Fruit fly (Drosophila melanogaster): ENCODE data around the gene D19A.
"Not testable (repeated sequence)": the region's sequence is repeated elsewhere in the genome, so short reads cannot be mapped to it uniquely, and the experiment has no call there.

D19A gene

DNA sequence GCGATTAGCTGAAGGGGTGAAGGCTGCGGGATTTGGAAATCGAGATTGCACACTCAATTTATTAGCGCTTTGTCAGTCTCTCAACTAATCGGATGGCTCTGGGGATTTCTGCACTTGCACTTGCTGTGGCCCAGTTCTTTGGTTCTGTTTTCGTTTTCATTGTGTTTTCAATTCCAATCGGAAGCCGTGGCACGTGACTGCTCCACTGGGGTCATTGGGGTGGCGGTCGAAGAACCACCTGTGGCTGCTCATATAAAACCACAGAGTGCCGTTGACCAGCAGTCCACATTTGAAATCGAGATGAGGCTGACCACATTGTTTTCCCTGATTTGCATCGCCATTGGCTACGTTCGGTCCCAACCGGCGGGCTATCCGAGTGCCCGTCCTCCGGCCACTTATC is 28.4 kb downstream of the D19A start, which contains the start of gene Cpr65Az:
Cpr65Az (plus strand) TSS at position 301 of the 400 bp plus-strand sequence.
- TF ChIP-seq CG14711 (tag; optimal IDR thresholded peaks at IDR 0.05) = no peak
- no peak for TF ChIP-seq pad (GFP tag; optimal IDR thresholded peaks at IDR 0.05)
- TF ChIP-seq Crg-1 (GFP tag; optimal IDR thresholded peaks at IDR 0.05) = no peak
- TF ChIP-seq tj (GFP tag; optimal IDR thresholded peaks at IDR 0.05) = no peak
- no peak for TF ChIP-seq ovo (GFP tag; optimal IDR thresholded peaks at IDR 0.05)
- no peak for TF ChIP-seq CG12768 (GFP tag; optimal IDR thresholded peaks at IDR 0.05)
- no peak for TF ChIP-seq toe (GFP tag; optimal IDR thresholded peaks at IDR 0.05)
- no peak for TF ChIP-seq cnc (optimal IDR thresholded peaks at IDR 0.05)
- no peak for TF ChIP-seq bab1 (GFP tag; optimal IDR thresholded peaks at IDR 0.05)
- TF ChIP-seq CG11617 (GFP tag; optimal IDR thresholded peaks at IDR 0.05) = no peak
- TF ChIP-seq Mnt (GFP tag; optimal IDR thresholded peaks at IDR 0.05) = no peak
- TF ChIP-seq cic (GFP tag; optimal IDR thresholded peaks at IDR 0.05) = no peak

dm6 chr3L:6159863-6160262 is 29.1 kb downstream of the D19A start:
- TF ChIP-seq pad (GFP tag; optimal IDR thresholded peaks at IDR 0.05) (no peak), tj (GFP tag; optimal IDR thresholded peaks at IDR 0.05) (no peak), CG1620 (GFP tag; optimal IDR thresholded peaks at IDR 0.05) (no peak), kay (GFP tag; ENCODE audit: borderline replicate concordance) (no peak), Clk (GFP tag; optimal IDR thresholded peaks at IDR 0.05) (no peak), Mnt (GFP tag; optimal IDR thresholded peaks at IDR 0.05) (no peak)

DNA sequence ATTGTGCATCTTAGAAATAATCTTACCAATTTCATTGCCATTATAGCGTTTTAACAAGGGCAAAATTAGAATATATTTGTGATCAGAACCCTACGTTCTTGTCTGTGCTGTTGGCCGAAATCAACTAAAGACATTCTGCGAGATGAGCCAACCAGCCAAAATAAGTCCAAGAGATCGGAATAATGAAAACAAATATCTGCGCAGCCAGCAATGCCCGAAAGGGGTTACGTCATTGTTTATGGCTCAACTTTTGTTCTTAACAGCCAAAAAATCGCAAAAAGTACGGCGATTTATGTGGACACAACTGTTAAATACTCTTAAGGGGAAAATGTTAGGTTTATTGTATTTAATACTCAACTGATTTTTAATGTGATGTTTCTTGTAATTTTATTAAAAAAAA is 30.4 kb downstream of the D19A start, which contains the start of gene Cpr65Ay:
Cpr65Ay (minus strand) TSS at position 101 of the 400 bp plus-strand sequence.
- TF ChIP-seq CG5204 (GFP tag; optimal IDR thresholded peaks at IDR 0.05) (no peak), toe (GFP tag; optimal IDR thresholded peaks at IDR 0.05) (no peak), CG7101 (tag; optimal IDR thresholded peaks at IDR 0.05) (no peak), ovo (GFP tag; optimal IDR thresholded peaks at IDR 0.05) (no peak)

DNA sequence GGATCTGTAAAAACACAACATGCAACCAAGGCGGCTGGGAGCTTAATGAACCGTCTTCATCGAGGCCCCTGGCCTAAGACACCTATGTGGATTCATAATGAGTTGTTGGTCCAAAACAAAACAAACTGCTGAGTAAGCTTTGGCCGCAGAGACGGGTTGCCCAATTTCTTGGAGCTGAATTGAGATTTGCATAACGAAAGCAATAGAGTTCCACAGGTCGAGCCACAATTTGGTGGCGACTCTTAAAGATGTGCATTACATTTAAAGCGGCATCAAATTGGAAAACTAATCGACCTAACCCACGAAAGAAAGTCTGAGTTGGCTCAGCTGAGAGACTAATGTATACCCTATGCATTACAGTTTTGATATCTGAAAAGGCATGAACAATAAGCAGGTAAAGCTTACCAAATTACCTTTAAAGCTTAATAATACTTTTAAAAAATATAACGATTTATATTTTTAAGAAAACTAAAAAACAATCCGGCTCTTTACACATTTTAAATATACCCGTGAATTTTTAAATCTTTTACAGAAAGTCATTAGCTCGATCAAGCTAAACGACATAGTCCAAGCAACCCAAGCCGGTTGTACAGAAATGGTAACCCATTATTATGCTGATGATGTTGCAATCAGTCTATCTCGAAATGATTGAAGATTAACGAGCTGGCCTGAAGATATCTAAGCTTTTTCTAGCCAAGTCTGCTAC is 31.4 kb downstream of the D19A start, which contains the start of gene CG13297:
CG13297 (minus strand) TSS at position 51 of the 706 bp plus-strand sequence.
- TF ChIP-seq CG12768 (GFP tag; optimal IDR thresholded peaks at IDR 0.05) (no peak), kay (GFP tag; ENCODE audit: borderline replicate concordance) (no peak)

dm6 chr3L:6154951-6155394 is 34.0 kb downstream of the D19A start:
- TF ChIP-seq CG11617 (GFP tag; optimal IDR thresholded peaks at IDR 0.05) (no peak), CG1620 (GFP tag; optimal IDR thresholded peaks at IDR 0.05) (no peak), Mnt (GFP tag; optimal IDR thresholded peaks at IDR 0.05) (no peak), CG12768 (GFP tag; optimal IDR thresholded peaks at IDR 0.05) (no peak), CG14711 (tag; optimal IDR thresholded peaks at IDR 0.05) (no peak), tj (GFP tag; optimal IDR thresholded peaks at IDR 0.05) (no peak), toe (GFP tag; optimal IDR thresholded peaks at IDR 0.05) (no peak), CG5204 (GFP tag; optimal IDR thresholded peaks at IDR 0.05) (no peak), cic (GFP tag; optimal IDR thresholded peaks at IDR 0.05) (no peak), kay (GFP tag; ENCODE audit: borderline replicate concordance) (no peak), Crg-1 (GFP tag; optimal IDR thresholded peaks at IDR 0.05) (no peak), cnc (optimal IDR thresholded peaks at IDR 0.05) (no peak), CG33017 (tag; optimal IDR thresholded peaks at IDR 0.05) (no peak), ovo (GFP tag; optimal IDR thresholded peaks at IDR 0.05) (no peak)

- TF ChIP-seq bab1 (GFP tag; optimal IDR thresholded peaks at IDR 0.05) (no peak), Crg-1 (GFP tag; optimal IDR thresholded peaks at IDR 0.05) (no peak), CG33017 (tag; optimal IDR thresholded peaks at IDR 0.05) (no peak), CG1620 (GFP tag; optimal IDR thresholded peaks at IDR 0.05) (no peak), Hr96 (GFP tag; optimal IDR thresholded peaks at IDR 0.05) (no peak), CG7101 (tag; optimal IDR thresholded peaks at IDR 0.05) (no peak), CG14711 (tag; optimal IDR thresholded peaks at IDR 0.05) (no peak), CG11617 (GFP tag; optimal IDR thresholded peaks at IDR 0.05) (no peak), CG5204 (GFP tag; optimal IDR thresholded peaks at IDR 0.05) (no peak), pad (GFP tag; optimal IDR thresholded peaks at IDR 0.05) (no peak), Mnt (GFP tag; optimal IDR thresholded peaks at IDR 0.05) (no peak)
Measured at dm6 chr3L:6152531-6152930, 36.4 kb downstream of the D19A start, which contains the start of gene Acp65Aa. Gene Acp65Aa, minus strand, starts transcription at chr3L:6152745.

DNA sequence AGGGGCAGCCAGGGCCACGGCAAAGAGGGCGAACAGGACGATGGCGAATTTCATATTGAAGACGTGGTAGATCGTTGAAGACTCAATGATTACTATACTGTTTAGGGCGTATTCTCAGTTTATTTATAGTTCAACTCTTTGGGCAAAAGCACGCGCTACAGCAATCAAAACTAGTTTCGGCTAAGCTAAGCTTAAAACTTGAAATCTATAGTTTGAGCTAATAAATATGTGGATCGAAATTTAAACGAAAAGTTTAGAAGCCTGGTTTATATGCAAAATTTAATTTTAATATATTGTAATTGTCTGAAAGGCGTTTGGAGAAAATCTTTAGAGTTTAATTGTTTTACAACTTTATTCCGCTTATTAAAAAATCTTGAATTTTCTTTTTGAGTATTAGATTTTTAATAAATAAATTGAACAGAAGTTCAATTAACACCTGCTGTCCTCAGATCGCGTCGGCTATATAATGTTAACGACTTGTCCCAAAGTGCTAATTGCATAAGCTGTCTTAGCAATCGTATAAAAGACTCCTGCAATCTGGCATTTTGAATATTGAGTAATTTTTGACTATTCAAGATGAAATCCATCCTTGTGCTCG is 38.1 kb downstream of the D19A start, which contains the start of the genes Cpr65Ax2 and Lcp65Aa:
Cpr65Ax2 (minus strand) TSS at position 101 of the 598 bp plus-strand sequence.
Lcp65Aa (plus strand) TSS at position 548 of the 598 bp plus-strand sequence.
- not testable (repeated sequence) for TF ChIP-seq CG5204 (GFP tag; optimal IDR thresholded peaks at IDR 0.05); CG7045 (GFP tag; optimal IDR thresholded peaks at IDR 0.05); CG7101 (tag; optimal IDR thresholded peaks at IDR 0.05)
